Worm (Caenorhabditis elegans): ENCODE results near the gene ccpp-6.

ce11 chrII:5365645-5366044, 21.5 kb downstream of the ccpp-6 start, which contains the start of gene F09E5.16:
- no peak for TF ChIP-seq F13H6.1 (tag; optimal IDR thresholded peaks at IDR 0.05)
- no peak for TF ChIP-seq ceh-2 (tag; optimal IDR thresholded peaks at IDR 0.05)
- no peak for TF ChIP-seq unc-42 (tag; optimal IDR thresholded peaks at IDR 0.05)
- no peak for TF ChIP-seq ztf-16 (tag; optimal IDR thresholded peaks at IDR 0.05)
- TF ChIP-seq unc-3 (GFP tag; conservative IDR thresholded peaks at IDR 0.05), result no peak
- TF ChIP-seq unc-3 (tag; optimal IDR thresholded peaks at IDR 0.05), result no peak
- no peak for TF ChIP-seq hlh-30 (tag; optimal IDR thresholded peaks at IDR 0.05; ENCODE audit: insufficient read depth)
- TF ChIP-seq elt-2 (tag; optimal IDR thresholded peaks at IDR 0.05), result no peak

All from whole organism, late embryonic.